Worm (Caenorhabditis elegans) whole organism, mixed stage, embryonic: ENCODE measurements around the gene mrps-18A.

Source experiments
- mep-1 ChIP-seq: fragments of 150-350 bp; optimal IDR thresholded peaks from 2 replicates; lab custom pipeline; 2017; ENCODE audit warnings: missing biosample characterization, missing genetic modification reagents, missing genetic modification characterization, inconsistent platforms
- nhr-12 ChIP-seq: fragments of 150-350 bp; optimal IDR thresholded peaks from 2 replicates; lab custom pipeline; 2014; ENCODE audit warnings: missing biosample characterization, missing genetic modification characterization
- nhr-76 ChIP-seq: sonication (generic microtip); optimal IDR thresholded peaks from 2 replicates; lab custom pipeline; 2017; ENCODE audit warnings: missing biosample characterization, missing genetic modification characterization
- ztf-11 ChIP-seq: fragments of 150-350 bp; optimal IDR thresholded peaks from 2 replicates; lab custom pipeline; 2014; ENCODE audit warnings: missing biosample characterization, missing genetic modification characterization

- TF ChIP-seq mep-1 (tag; lab: Kevin White, UChicago) (no peak), ztf-11 (no peak), nhr-12 (no peak), nhr-76 (tag; lab: Kevin White, UChicago) (no peak)
Measured at ce11 chrIII:8325574-8326513, 5.9 kb downstream of the mrps-18A start, which contains the start of gene ZC262.13.
